Fruit fly (Drosophila melanogaster) whole organism, prepupa: ENCODE results near the gene CG3631.

Experiments used
- CG11294 ChIP-seq: fragments of 200-800 bp; sonication (Bioruptor generic); IDR thresholded peaks from 2 replicates; pipeline ENCODE4 v1.3.6; 2022; ENCODE audit warnings: missing biosample characterization, missing genetic modification characterization
- CG4318 ChIP-seq: fragments of 200-800 bp; sonication (Bioruptor generic); optimal IDR thresholded peaks from 3 replicates; lab custom pipeline; 2017; ENCODE audit warnings: missing biosample characterization, mild to moderate bottlenecking, missing genetic modification characterization
- Smox ChIP-seq: fragments of 200-800 bp; sonication (Bioruptor generic); optimal IDR thresholded peaks from 3 replicates; lab custom pipeline; 2016; ENCODE audit warnings: missing biosample characterization, missing genetic modification characterization
- fd85E ChIP-seq: fragments of 200-800 bp; sonication (Bioruptor generic); optimal IDR thresholded peaks from 3 replicates; lab custom pipeline; 2016; ENCODE audit warnings: missing biosample characterization, missing genetic modification characterization
- net ChIP-seq: fragments of 200-800 bp; sonication (Bioruptor generic); optimal IDR thresholded peaks from 3 replicates; lab custom pipeline; 2016; ENCODE audit warnings: missing biosample characterization, missing genetic modification characterization
- svp ChIP-seq: fragments of 200-800 bp; sonication (Bioruptor generic); peaks from one replicate; lab custom pipeline; 2016; ENCODE audit warnings: missing biosample characterization, missing genetic modification characterization
- vri ChIP-seq: fragments of 200-800 bp; sonication (Bioruptor generic); optimal IDR thresholded peaks from 3 replicates; lab custom pipeline; 2016; ENCODE audit warnings: missing biosample characterization, mild to moderate bottlenecking, missing genetic modification characterization

dm6 chr3R:14886011-14886534, 6.8 kb downstream of the CG3631 start, which contains the start of the genes Rrp6, CG33331 and CG33332:
- TF ChIP-seq fd85E (GFP tag; lab: Kevin White, UChicago), result no peak
- TF ChIP-seq svp (GFP tag; lab: Kevin White, UChicago), result no peak
- no peak for TF ChIP-seq vri (GFP tag; lab: Kevin White, UChicago)
- TF ChIP-seq CG4318 (GFP tag; lab: Kevin White, UChicago), result no peak
- TF ChIP-seq CG11294, result peak; percentile 18; the same call in 1 of the 2 replicates
- no peak for TF ChIP-seq Smox (GFP tag; lab: Kevin White, UChicago)
- no peak for TF ChIP-seq net (GFP tag; lab: Kevin White, UChicago)
